Worm (Caenorhabditis elegans) whole organism, L4 larva: ENCODE measurements around the gene cyn-9.

Experiments
- D1046.2 ChIP-seq: fragments of 200-800 bp; sonication (Bioruptor generic); IDR thresholded peaks from 2 replicates; pipeline ENCODE4 v1.3.6; 2022; ENCODE audit warnings: missing genetic modification characterization, missing compliant biosample characterization
- F10B5.3 ChIP-seq: sonication (generic microtip); optimal IDR thresholded peaks from 2 replicates; lab custom pipeline; 2016; ENCODE audit warnings: mild to moderate bottlenecking, missing genetic modification characterization, missing compliant biosample characterization
- F26F4.8 ChIP-seq: fragments of 200-800 bp; sonication (Bioruptor generic); conservative IDR thresholded peaks from 2 replicates; pipeline ENCODE4 v1.3.6; 2022; ENCODE audit warnings: missing genetic modification characterization, missing compliant biosample characterization
- F44E2.7 ChIP-seq: fragments of 200-800 bp; sonication (Bioruptor generic); IDR thresholded peaks from 2 replicates; pipeline ENCODE4 v2.1.2; 2022; ENCODE audit warnings: missing genetic modification characterization, missing compliant biosample characterization
- T20F7.1 ChIP-seq: fragments of 200-800 bp; sonication (Bioruptor generic); optimal IDR thresholded peaks from 2 replicates; lab custom pipeline; 2018; ENCODE audit warnings: mild to moderate bottlenecking, missing genetic modification characterization, missing compliant biosample characterization
- T26A8.4 ChIP-seq: fragments of 200-800 bp; sonication (Bioruptor generic); IDR thresholded peaks from 2 replicates; pipeline ENCODE4 v1.3.6; 2022; ENCODE audit warnings: missing genetic modification characterization, missing compliant biosample characterization
- ZK337.2 ChIP-seq: fragments of 200-800 bp; sonication (Bioruptor generic); IDR thresholded peaks from 2 replicates; pipeline ENCODE4 v1.3.6; 2022; ENCODE audit warnings: missing genetic modification reagents, missing genetic modification characterization, missing compliant biosample characterization
- ZK546.5 ChIP-seq, 2 experiments: sonication (generic microtip); optimal IDR thresholded peaks; 2 replicates each; lab custom pipeline; 2017; ENCODE audit warnings: missing biosample characterization in 2 of 2, missing genetic modification characterization in 2 of 2
- aha-1 ChIP-seq: fragments of 150-350 bp; peaks from one replicate; lab custom pipeline; 2014; ENCODE audit warnings: missing biosample characterization, missing genetic modification characterization
- aly-2 ChIP-seq: sonication (generic microtip); optimal IDR thresholded peaks from 2 replicates; lab custom pipeline; 2018; ENCODE audit warnings: missing biosample characterization, missing genetic modification characterization
- ama-1 ChIP-seq: fragments of 150-350 bp; optimal IDR thresholded peaks from 2 replicates; lab custom pipeline; 2014; ENCODE audit warnings: inconsistent platforms, mixed read lengths
- attf-4 ChIP-seq: sonication (generic microtip); optimal IDR thresholded peaks from 3 replicates; lab custom pipeline; 2017; ENCODE audit warnings: missing biosample characterization, missing genetic modification characterization
- ceh-28 ChIP-seq: fragments of 150-350 bp; optimal IDR thresholded peaks from 2 replicates; lab custom pipeline; 2014; ENCODE audit warnings: missing biosample characterization, missing genetic modification reagents, missing genetic modification characterization
- ceh-62 ChIP-seq: sonication (generic microtip); optimal IDR thresholded peaks from 2 replicates; lab custom pipeline; 2017; ENCODE audit warnings: missing biosample characterization, missing genetic modification characterization
- ceh-82 ChIP-seq: sonication (generic microtip); optimal IDR thresholded peaks from 2 replicates; lab custom pipeline; 2017; ENCODE audit warnings: missing biosample characterization, missing genetic modification characterization
- ces-1 ChIP-seq: fragments of 150-350 bp; sonication (generic microtip); optimal IDR thresholded peaks from 4 replicates; lab custom pipeline; 2014; ENCODE audit warnings: missing biosample characterization, missing genetic modification reagents, missing genetic modification characterization
- daf-19 ChIP-seq: fragments of 200-800 bp; sonication (Bioruptor generic); conservative IDR thresholded peaks from 2 replicates; pipeline ENCODE4 v1.3.6; 2022; ENCODE audit warnings: missing genetic modification characterization, missing compliant biosample characterization
- dmd-6 ChIP-seq: fragments of 200-800 bp; sonication (Bioruptor generic); IDR thresholded peaks from 2 replicates; pipeline ENCODE4 v1.3.6; 2022; ENCODE audit warnings: missing genetic modification reagents, missing genetic modification characterization, missing compliant biosample characterization
- dmd-9 ChIP-seq: fragments of 200-800 bp; sonication (Bioruptor generic); IDR thresholded peaks from 2 replicates; pipeline ENCODE4 v1.3.6; 2022; ENCODE audit warnings: missing genetic modification reagents, missing genetic modification characterization, missing compliant biosample characterization
- dpl-1 ChIP-seq: fragments of 150-350 bp; optimal IDR thresholded peaks from 2 replicates; lab custom pipeline; 2014; ENCODE audit warnings: missing biosample characterization, missing genetic modification reagents, missing genetic modification characterization
- dve-1 ChIP-seq: sonication (generic microtip); optimal IDR thresholded peaks from 2 replicates; lab custom pipeline; 2017; ENCODE audit warnings: antibody characterized with exemption, mild to moderate bottlenecking, missing genetic modification characterization, missing compliant biosample characterization; ENCODE audit not compliant: insufficient read depth
- egl-27 ChIP-seq: sonication (generic microtip); optimal IDR thresholded peaks from 3 replicates; lab custom pipeline; 2017; ENCODE audit warnings: missing biosample characterization, missing genetic modification reagents, missing genetic modification characterization
- gei-8 ChIP-seq: fragments of 200-800 bp; sonication (Bioruptor generic); optimal IDR thresholded peaks from 2 replicates; lab custom pipeline; 2018; ENCODE audit warnings: mild to moderate bottlenecking, missing genetic modification characterization, missing compliant biosample characterization
- hmg-1.1 ChIP-seq: fragments of 200-800 bp; sonication (Bioruptor generic); IDR thresholded peaks from 2 replicates; pipeline ENCODE4 v1.3.6; 2022; ENCODE audit warnings: missing genetic modification reagents, missing genetic modification characterization, missing compliant biosample characterization
- lim-7 ChIP-seq: fragments of 200-800 bp; sonication (Bioruptor generic); IDR thresholded peaks from 2 replicates; pipeline ENCODE4 v1.3.6; 2022; ENCODE audit warnings: missing genetic modification characterization, missing compliant biosample characterization
- lin-1 ChIP-seq: fragments of 200-800 bp; sonication (Bioruptor generic); IDR thresholded peaks from 2 replicates; pipeline ENCODE4 v1.3.6; 2022; ENCODE audit warnings: missing genetic modification reagents, missing genetic modification characterization, missing compliant biosample characterization
- lin-13 ChIP-seq: fragments of 150-350 bp; optimal IDR thresholded peaks from 2 replicates; lab custom pipeline; 2014; ENCODE audit warnings: missing biosample characterization, missing genetic modification reagents, missing genetic modification characterization
- lin-15B ChIP-seq: fragments of 150-350 bp; sonication (generic microtip); optimal IDR thresholded peaks from 3 replicates; lab custom pipeline; 2014; ENCODE audit warnings: missing biosample characterization, missing genetic modification characterization
- lin-29 ChIP-seq: fragments of 200-800 bp; sonication (Bioruptor generic); IDR thresholded peaks from 2 replicates; pipeline ENCODE4 v1.3.6; 2022; ENCODE audit warnings: missing genetic modification reagents, missing genetic modification characterization, missing compliant biosample characterization
- lir-3 ChIP-seq: sonication (generic microtip); optimal IDR thresholded peaks from 2 replicates; lab custom pipeline; 2016; ENCODE audit warnings: mild to moderate bottlenecking, missing genetic modification characterization, missing compliant biosample characterization
- lsy-2 ChIP-seq, 2 experiments: fragments of 150-350 bp in 1 of 2; sonication (generic microtip) in 1 of 2; optimal IDR thresholded peaks; 2 replicates each; lab custom pipeline; 2014 to 2017; ENCODE audit warnings: missing biosample characterization in 2 of 2, missing genetic modification characterization in 2 of 2
- madf-9 ChIP-seq: fragments of 200-800 bp; sonication (Bioruptor generic); conservative IDR thresholded peaks from 2 replicates; pipeline ENCODE4 v1.3.6; 2022; ENCODE audit warnings: missing genetic modification reagents, missing genetic modification characterization, missing compliant biosample characterization
- mdt-29 ChIP-seq: fragments of 200-800 bp; sonication (Bioruptor generic); IDR thresholded peaks from 2 replicates; pipeline ENCODE4 v1.3.6; 2022; ENCODE audit warnings: missing genetic modification reagents, missing genetic modification characterization, missing compliant biosample characterization
- mes-2 ChIP-seq: sonication (generic microtip); optimal IDR thresholded peaks from 2 replicates; lab custom pipeline; 2016; ENCODE audit warnings: missing genotype, mild to moderate bottlenecking, missing genetic modification characterization, missing compliant biosample characterization; ENCODE audit not compliant: poor library complexity, severe bottlenecking
- mxl-2 ChIP-seq: fragments of 200-800 bp; sonication (Bioruptor generic); conservative IDR thresholded peaks from 2 replicates; pipeline ENCODE4 v1.3.6; 2022; ENCODE audit warnings: missing genetic modification reagents, missing genetic modification characterization, missing compliant biosample characterization
- nhr-102 ChIP-seq: sonication (generic microtip); optimal IDR thresholded peaks from 2 replicates; lab custom pipeline; 2016; ENCODE audit warnings: mild to moderate bottlenecking, missing genetic modification characterization, moderate library complexity, missing compliant biosample characterization
- nhr-237 ChIP-seq: sonication (generic microtip); optimal IDR thresholded peaks from 2 replicates; lab custom pipeline; 2017; ENCODE audit warnings: missing biosample characterization, missing genetic modification characterization
- nhr-25 ChIP-seq: sonication (generic microtip); optimal IDR thresholded peaks from 2 replicates; lab custom pipeline; 2017; ENCODE audit warnings: missing genetic modification characterization, mild to moderate bottlenecking, missing compliant biosample characterization, antibody characterized with exemption, moderate library complexity, borderline replicate concordance; ENCODE audit not compliant: insufficient read depth
- nhr-42 ChIP-seq: fragments of 200-800 bp; sonication (Bioruptor generic); IDR thresholded peaks from 2 replicates; pipeline ENCODE4 v1.3.6; 2022; ENCODE audit warnings: missing genetic modification characterization, missing compliant biosample characterization
- nhr-48 ChIP-seq: sonication (generic microtip); optimal IDR thresholded peaks from 2 replicates; lab custom pipeline; 2016; ENCODE audit warnings: mild to moderate bottlenecking, missing genetic modification characterization, missing compliant biosample characterization
- nhr-6 ChIP-seq: fragments of 150-350 bp; optimal IDR thresholded peaks from 2 replicates; lab custom pipeline; 2014; ENCODE audit warnings: missing biosample characterization, missing genetic modification characterization
- nhr-76 ChIP-seq: fragments of 150-350 bp; optimal IDR thresholded peaks from 2 replicates; lab custom pipeline; 2014; ENCODE audit warnings: missing biosample characterization, missing genetic modification characterization
- nhr-77 ChIP-seq: fragments of 150-350 bp; optimal IDR thresholded peaks from 2 replicates; lab custom pipeline; 2014; ENCODE audit warnings: missing biosample characterization, missing genetic modification characterization
- php-3 ChIP-seq: fragments of 200-800 bp; sonication (Bioruptor generic); IDR thresholded peaks from 2 replicates; pipeline ENCODE4 v1.3.6; 2022; ENCODE audit warnings: missing genetic modification reagents, missing genetic modification characterization, missing compliant biosample characterization
- pqm-1 ChIP-seq: sonication (generic microtip); optimal IDR thresholded peaks from 2 replicates; lab custom pipeline; 2017; ENCODE audit warnings: missing biosample characterization, missing genetic modification characterization
- snpc-1.2 ChIP-seq: fragments of 200-800 bp; sonication (Bioruptor generic); IDR thresholded peaks from 2 replicates; pipeline ENCODE4 v1.3.6; 2022; ENCODE audit warnings: missing genetic modification reagents, missing genetic modification characterization, missing compliant biosample characterization
- snpc-4 ChIP-seq: fragments of 150-350 bp; optimal IDR thresholded peaks from 2 replicates; lab custom pipeline; 2014; ENCODE audit warnings: missing biosample characterization, missing genetic modification characterization
- tag-97 ChIP-seq: fragments of 200-800 bp; sonication (Bioruptor generic); IDR thresholded peaks from 2 replicates; pipeline ENCODE4 v1.3.6; 2022; ENCODE audit warnings: missing genetic modification characterization, missing compliant biosample characterization
- tra-1 ChIP-seq: fragments of 200-800 bp; sonication (Bioruptor generic); IDR thresholded peaks from 2 replicates; pipeline ENCODE4 v1.3.6; 2022; ENCODE audit warnings: missing genetic modification reagents, missing genetic modification characterization, missing compliant biosample characterization
- unc-39 ChIP-seq: sonication (generic microtip); optimal IDR thresholded peaks from 2 replicates; lab custom pipeline; 2017; ENCODE audit warnings: missing biosample characterization, missing genetic modification characterization
- vab-7 ChIP-seq: fragments of 200-800 bp; sonication (Bioruptor generic); IDR thresholded peaks from 2 replicates; pipeline ENCODE4 v1.3.6; 2022; ENCODE audit warnings: missing genetic modification reagents, missing genetic modification characterization, missing compliant biosample characterization
- zfp-2 ChIP-seq: sonication (generic microtip); optimal IDR thresholded peaks from 2 replicates; lab custom pipeline; 2016; ENCODE audit warnings: mild to moderate bottlenecking, missing genetic modification characterization, missing compliant biosample characterization
- zip-2 ChIP-seq: fragments of 150-350 bp; optimal IDR thresholded peaks from 2 replicates; lab custom pipeline; 2014; ENCODE audit warnings: missing biosample characterization, missing genetic modification characterization
- ztf-7 ChIP-seq: fragments of 150-350 bp; optimal IDR thresholded peaks from 2 replicates; lab custom pipeline; 2014; ENCODE audit warnings: missing biosample characterization, missing genetic modification characterization

Gene cyn-9

DNA sequence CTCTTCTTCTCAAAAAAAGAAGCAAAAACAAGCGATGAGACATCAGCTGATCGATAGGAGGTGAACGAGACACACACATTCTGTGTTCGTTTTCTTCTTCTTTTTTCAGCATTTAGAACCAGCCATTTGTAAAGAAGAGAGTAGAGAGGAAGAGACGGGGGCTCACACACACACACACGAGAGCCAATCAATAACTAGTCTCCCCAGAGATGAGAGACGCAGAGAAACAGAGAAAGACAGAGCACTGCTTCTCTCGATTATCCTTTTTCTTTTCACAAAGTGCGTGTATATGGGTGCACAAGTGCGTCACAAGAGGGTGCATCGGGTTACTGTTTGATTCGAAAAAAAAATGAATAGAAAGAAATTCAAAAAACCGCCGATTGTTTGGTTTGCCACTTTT, 22.1 kb downstream of the cyn-9 start (continued):
- no peak for TF ChIP-seq nhr-25 (tag; lab: Kevin White, UChicago)
- TF ChIP-seq zip-2 (tag; lab: Kevin White, UChicago), result no peak
- no peak for TF ChIP-seq egl-27 (tag; lab: Kevin White, UChicago)
- no peak for TF ChIP-seq ceh-82
- no peak for TF ChIP-seq zfp-2 (tag; lab: Kevin White, UChicago)
- TF ChIP-seq aly-2 (tag; lab: Kevin White, UChicago), result no peak
- TF ChIP-seq lin-1 (GFP tag; lab: Robert Waterston, UW), result no peak
- TF ChIP-seq nhr-48 (tag; lab: Kevin White, UChicago), result peak; percentile 33
- no peak for TF ChIP-seq nhr-237
- no peak for TF ChIP-seq mxl-2 (GFP tag; lab: Robert Waterston, UW)
- TF ChIP-seq lsy-2 (tag; optimal IDR thresholded peaks at IDR 0.05; lab: Kevin White, UChicago), result peak; percentile 60 to 81
- peak; percentile 32 for TF ChIP-seq dve-1 (tag; lab: Kevin White, UChicago)
- TF ChIP-seq ceh-62 (tag; lab: Kevin White, UChicago), result no peak
- no peak for TF ChIP-seq tag-97 (GFP tag; lab: Robert Waterston, UW)
- no peak for TF ChIP-seq mdt-29
- TF ChIP-seq vab-7 (GFP tag; lab: Robert Waterston, UW), result no peak
- TF ChIP-seq ama-1 (lab: Kevin White, UChicago), result no peak
- no peak for TF ChIP-seq lin-29 (GFP tag; lab: Robert Waterston, UW)
- TF ChIP-seq dmd-9 (GFP tag; lab: Robert Waterston, UW), result no peak
- TF ChIP-seq php-3 (GFP tag; lab: Robert Waterston, UW), result no peak
- no peak for TF ChIP-seq ztf-7
- TF ChIP-seq aha-1, result peak; percentile 94
- peak; percentile 67 for TF ChIP-seq ceh-28 (tag; lab: Kevin White, UChicago)
- TF ChIP-seq tra-1 (GFP tag; lab: Robert Waterston, UW), result no peak
- no peak for TF ChIP-seq snpc-1.2 (GFP tag; lab: Robert Waterston, UW)
- peak; percentile 20 for TF ChIP-seq mes-2 (tag; lab: Kevin White, UChicago)
- no peak for TF ChIP-seq nhr-76 (tag; lab: Kevin White, UChicago)
- no peak for TF ChIP-seq dmd-6 (GFP tag; lab: Robert Waterston, UW)
- no peak for TF ChIP-seq lim-7 (GFP tag; lab: Robert Waterston, UW)
- TF ChIP-seq dpl-1 (GFP tag; lab: Kevin White, UChicago), result peak; percentile 29
- TF ChIP-seq T26A8.4 (GFP tag; lab: Robert Waterston, UW), result peak; percentile 50; the same call in 1 of the 2 replicates
- no peak for TF ChIP-seq nhr-102 (tag; lab: Kevin White, UChicago)
- no peak for TF ChIP-seq nhr-6
- no peak for TF ChIP-seq D1046.2 (GFP tag; lab: Robert Waterston, UW)
- no peak for TF ChIP-seq nhr-77 (tag; lab: Kevin White, UChicago)
- TF ChIP-seq attf-4 (tag; lab: Kevin White, UChicago), result no peak
- no peak for TF ChIP-seq lir-3 (tag; lab: Kevin White, UChicago)
- no peak for TF ChIP-seq pqm-1
- no peak for TF ChIP-seq unc-39
- no peak for TF ChIP-seq lin-15B
- TF ChIP-seq nhr-42 (GFP tag; lab: Robert Waterston, UW), result no peak
- no peak for TF ChIP-seq gei-8 (GFP tag; lab: Kevin White, UChicago)
- TF ChIP-seq lin-13 (GFP tag; lab: Kevin White, UChicago), result no peak
- no peak for TF ChIP-seq snpc-4
- no peak for TF ChIP-seq ZK546.5 (tag; optimal IDR thresholded peaks at IDR 0.05; lab: Kevin White, UChicago)
- TF ChIP-seq F26F4.8, result no peak
- no peak for TF ChIP-seq F44E2.7
- TF ChIP-seq T20F7.1 (GFP tag; lab: Kevin White, UChicago), result no peak
- no peak for TF ChIP-seq daf-19
- no peak for TF ChIP-seq ZK337.2 (GFP tag; lab: Robert Waterston, UW)
- TF ChIP-seq ces-1 (GFP tag; lab: Kevin White, UChicago), result peak; percentile 43
- no peak for TF ChIP-seq madf-9 (GFP tag; lab: Robert Waterston, UW)
- peak; percentile 85 for TF ChIP-seq hmg-1.1 (GFP tag; lab: Robert Waterston, UW)
- TF ChIP-seq F10B5.3 (tag; lab: Kevin White, UChicago), result no peak
